Worm (Caenorhabditis elegans): Measurements from ENCODE around the gene pitr-4.

DNA sequence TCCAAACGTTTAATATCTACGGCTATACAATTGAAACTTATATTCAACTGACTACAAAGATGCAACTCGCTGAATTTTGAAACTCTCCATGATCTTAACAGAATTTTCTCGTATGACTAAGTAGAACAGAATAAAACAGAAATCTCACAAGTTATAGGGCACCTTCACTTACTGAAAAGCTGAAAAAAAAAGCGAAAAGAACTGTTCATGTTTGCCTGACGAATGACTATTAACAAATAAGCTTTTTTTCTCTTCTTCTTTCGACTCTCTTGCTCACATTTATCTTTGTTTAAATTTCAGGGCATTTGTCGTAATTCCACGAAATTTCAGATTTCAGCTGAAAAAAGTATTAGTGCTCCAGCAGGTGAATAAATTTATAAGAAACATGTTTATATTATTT, 41.3 kb upstream of the pitr-4 start, which contains the start of gene xbx-6:
- TF ChIP-seq cnd-1 (tag; optimal IDR thresholded peaks at IDR 0.05), result no peak
- TF ChIP-seq ceh-43 (GFP tag; optimal IDR thresholded peaks at IDR 0.05), result no peak
- TF ChIP-seq lin-13 (tag; optimal IDR thresholded peaks at IDR 0.05), result no peak
- no peak for TF ChIP-seq unc-62 (GFP tag; optimal IDR thresholded peaks at IDR 0.05)
- TF ChIP-seq nhr-237 (tag; optimal IDR thresholded peaks at IDR 0.05), result no peak
- no peak for TF ChIP-seq nhr-12 (tag; optimal IDR thresholded peaks at IDR 0.05)
- no peak for TF ChIP-seq mep-1 (tag; optimal IDR thresholded peaks at IDR 0.05)
- no peak for TF ChIP-seq zip-8 (tag; optimal IDR thresholded peaks at IDR 0.05)
- TF ChIP-seq snpc-4 (tag; optimal IDR thresholded peaks at IDR 0.05), result no peak
- no peak for TF ChIP-seq mls-2 (tag; optimal IDR thresholded peaks at IDR 0.05)
- TF ChIP-seq ztf-11 (tag; optimal IDR thresholded peaks at IDR 0.05), result no peak
- TF ChIP-seq unc-39 (tag; optimal IDR thresholded peaks at IDR 0.05), result no peak
- TF ChIP-seq nhr-28 (tag; optimal IDR thresholded peaks at IDR 0.05), result no peak
